Worm (Caenorhabditis elegans): Measurements from ENCODE around the gene str-261.

str-261 gene

DNA sequence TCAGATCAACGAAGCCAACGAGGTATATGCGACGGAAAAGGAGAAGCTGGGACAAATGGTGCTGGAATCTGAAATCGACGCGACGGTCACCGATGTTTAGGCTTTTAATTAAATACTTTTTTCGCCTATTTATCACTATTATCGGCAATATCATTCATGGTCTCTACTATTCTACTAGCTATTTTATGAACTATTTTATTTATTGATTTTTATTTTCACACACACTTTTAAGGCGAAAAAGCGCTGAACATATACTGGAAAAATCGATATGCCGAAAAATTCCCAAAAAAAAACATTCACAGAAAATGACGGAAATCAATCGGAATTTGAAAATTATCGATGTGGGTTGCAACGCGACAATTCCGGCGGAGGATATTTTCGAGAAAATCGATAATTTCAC, 5.8 kb upstream of the str-261 start, which contains the start of gene W09D6.1:
Gene W09D6.1, plus strand, starts transcription at position 301 of the 400 bp plus-strand sequence.
- no peak for TF ChIP-seq hlh-1 (tag; optimal IDR thresholded peaks at IDR 0.05)
- no peak for TF ChIP-seq ham-2 (GFP tag; optimal IDR thresholded peaks at IDR 0.05)
- TF ChIP-seq mab-5 (tag; optimal IDR thresholded peaks at IDR 0.05) = no peak
- TF ChIP-seq unc-120 (tag; optimal IDR thresholded peaks at IDR 0.05; ENCODE audit: poor library complexity, severe bottlenecking) = no peak
- no peak for TF ChIP-seq nhr-2 (tag; optimal IDR thresholded peaks at IDR 0.05)
- no peak for TF ChIP-seq ztf-11 (tag; optimal IDR thresholded peaks at IDR 0.05)
- TF ChIP-seq elt-1 (tag; optimal IDR thresholded peaks at IDR 0.05; ENCODE audit: borderline replicate concordance, insufficient read depth) = no peak
- no peak for TF ChIP-seq snpc-4 (tag; optimal IDR thresholded peaks at IDR 0.05)
- TF ChIP-seq unc-39 (tag; optimal IDR thresholded peaks at IDR 0.05) = no peak
- no peak for TF ChIP-seq elt-3 (tag; optimal IDR thresholded peaks at IDR 0.05)
- no peak for TF ChIP-seq unc-62 (GFP tag; optimal IDR thresholded peaks at IDR 0.05)
- no peak for TF ChIP-seq mep-1 (tag; optimal IDR thresholded peaks at IDR 0.05)
- TF ChIP-seq sem-2 (GFP tag; optimal IDR thresholded peaks at IDR 0.05) = no peak
- no peak for TF ChIP-seq cnd-1 (tag; optimal IDR thresholded peaks at IDR 0.05)
- TF ChIP-seq blmp-1 (tag; optimal IDR thresholded peaks at IDR 0.05) = no peak
- TF ChIP-seq ceh-39 (tag; optimal IDR thresholded peaks at IDR 0.05) = no peak

ce11 chrIII:11069265-11069664, 5.0 kb upstream of the str-261 start:
- TF ChIP-seq blmp-1 (tag; optimal IDR thresholded peaks at IDR 0.05) = no peak
- TF ChIP-seq M03D4.4 (tag; optimal IDR thresholded peaks at IDR 0.05) = no peak
- TF ChIP-seq tbx-8 (GFP tag; optimal IDR thresholded peaks at IDR 0.05) = no peak
- no peak for TF ChIP-seq snpc-4 (tag; optimal IDR thresholded peaks at IDR 0.05)
- TF ChIP-seq ceh-39 (tag; optimal IDR thresholded peaks at IDR 0.05) = no peak
- TF ChIP-seq lsy-2 (tag; optimal IDR thresholded peaks at IDR 0.05) = no peak
- no peak for TF ChIP-seq unc-120 (tag; optimal IDR thresholded peaks at IDR 0.05; ENCODE audit: poor library complexity, severe bottlenecking)
- TF ChIP-seq nhr-237 (tag; optimal IDR thresholded peaks at IDR 0.05) = no peak
- no peak for TF ChIP-seq ztf-11 (tag; optimal IDR thresholded peaks at IDR 0.05)
- no peak for TF ChIP-seq nhr-12 (tag; optimal IDR thresholded peaks at IDR 0.05)
- no peak for TF ChIP-seq cnd-1 (tag; optimal IDR thresholded peaks at IDR 0.05)

- TF ChIP-seq lin-32 (GFP tag; optimal IDR thresholded peaks at IDR 0.05) (no peak), elt-3 (tag; optimal IDR thresholded peaks at IDR 0.05) (no peak), nhr-12 (tag; optimal IDR thresholded peaks at IDR 0.05) (no peak), mab-5 (tag; optimal IDR thresholded peaks at IDR 0.05) (no peak), tbx-8 (GFP tag; optimal IDR thresholded peaks at IDR 0.05) (no peak), flh-1 (GFP tag; optimal IDR thresholded peaks at IDR 0.05) (no peak), sptf-1 (tag; optimal IDR thresholded peaks at IDR 0.05) (no peak), unc-62 (GFP tag; optimal IDR thresholded peaks at IDR 0.05) (no peak), sem-2 (GFP tag; optimal IDR thresholded peaks at IDR 0.05) (no peak), lin-13 (tag; optimal IDR thresholded peaks at IDR 0.05) (no peak), lsy-2 (tag; optimal IDR thresholded peaks at IDR 0.05) (no peak), elt-1 (tag; optimal IDR thresholded peaks at IDR 0.05; ENCODE audit: borderline replicate concordance, insufficient read depth) (no peak), nhr-76 (tag; optimal IDR thresholded peaks at IDR 0.05) (no peak)
Observed at ce11 chrIII:11070210-11070609, 4.1 kb upstream of the str-261 start.

DNA sequence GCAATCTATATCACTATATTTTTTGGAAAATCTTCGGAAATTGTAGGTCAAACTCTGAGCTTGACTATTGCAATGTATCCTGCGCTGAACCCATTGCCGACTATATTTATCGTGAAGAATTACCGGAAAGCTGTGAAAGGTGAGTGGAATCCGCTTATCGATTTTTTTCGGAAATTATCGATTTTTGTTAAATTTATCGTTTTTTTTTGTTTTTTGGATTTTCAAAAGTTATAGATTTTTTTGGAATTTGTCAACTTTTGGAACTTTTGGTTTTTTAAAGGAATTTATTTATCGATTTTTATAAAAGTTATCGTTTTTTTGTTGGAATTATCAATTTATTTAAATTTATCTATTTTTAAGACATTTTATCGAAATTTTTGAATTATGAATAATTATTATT, 2.4 kb downstream of the str-261 start:
- TF ChIP-seq ham-2 (GFP tag; optimal IDR thresholded peaks at IDR 0.05) (no peak), ztf-11 (tag; optimal IDR thresholded peaks at IDR 0.05) (no peak), mep-1 (tag; optimal IDR thresholded peaks at IDR 0.05) (no peak), nhr-12 (tag; optimal IDR thresholded peaks at IDR 0.05) (no peak), snpc-4 (tag; optimal IDR thresholded peaks at IDR 0.05) (no peak), tbx-8 (GFP tag; optimal IDR thresholded peaks at IDR 0.05) (no peak), mab-5 (tag; optimal IDR thresholded peaks at IDR 0.05) (no peak), drap-1 (GFP tag; optimal IDR thresholded peaks at IDR 0.05) (no peak), ceh-83 (GFP tag; optimal IDR thresholded peaks at IDR 0.05) (no peak), nhr-76 (tag; optimal IDR thresholded peaks at IDR 0.05) (no peak), mls-2 (tag; optimal IDR thresholded peaks at IDR 0.05) (no peak), ces-1 (GFP tag; optimal IDR thresholded peaks at IDR 0.05) (no peak), lsy-2 (tag; optimal IDR thresholded peaks at IDR 0.05) (no peak), sptf-1 (tag; optimal IDR thresholded peaks at IDR 0.05) (no peak)

ce11 chrIII:11077404-11077803, 3.1 kb downstream of the str-261 start, which contains the start of gene str-246:
Gene str-246 (plus strand): TSS chrIII:11077704.
- TF ChIP-seq nhr-76 (tag; optimal IDR thresholded peaks at IDR 0.05) = no peak
- no peak for TF ChIP-seq ztf-11 (tag; optimal IDR thresholded peaks at IDR 0.05)
- no peak for TF ChIP-seq cnd-1 (tag; optimal IDR thresholded peaks at IDR 0.05)
- no peak for TF ChIP-seq mls-2 (tag; optimal IDR thresholded peaks at IDR 0.05)
- no peak for TF ChIP-seq pha-4 (tag; optimal IDR thresholded peaks at IDR 0.05)
- TF ChIP-seq ham-2 (GFP tag; optimal IDR thresholded peaks at IDR 0.05) = no peak
- no peak for TF ChIP-seq blmp-1 (tag; optimal IDR thresholded peaks at IDR 0.05)
- no peak for TF ChIP-seq mab-5 (tag; optimal IDR thresholded peaks at IDR 0.05)
- TF ChIP-seq ceh-39 (tag; optimal IDR thresholded peaks at IDR 0.05) = no peak
